Fruit fly (Drosophila melanogaster) whole organism, pupa: ENCODE results near the gene tgy.

ENCODE experiments used
- CG12605 ChIP-seq: fragments of 200-800 bp; sonication (Bioruptor generic); IDR thresholded peaks from 2 replicates; pipeline ENCODE4 v1.3.6; 2022; ENCODE audit warnings: missing biosample characterization, missing genetic modification characterization
- CG14655 ChIP-seq: fragments of 200-800 bp; sonication (Bioruptor generic); optimal IDR thresholded peaks from 3 replicates; lab custom pipeline; 2017; ENCODE audit warnings: mild to moderate bottlenecking, missing biosample characterization, missing genetic modification reagents, missing genetic modification characterization
- CG34367 ChIP-seq: fragments of 200-800 bp; sonication (Bioruptor generic); optimal IDR thresholded peaks from 2 replicates; lab custom pipeline; 2018; ENCODE audit warnings: missing biosample characterization, mild to moderate bottlenecking, missing genetic modification characterization
- CG8159 ChIP-seq: fragments of 200-800 bp; sonication (Bioruptor generic); optimal IDR thresholded peaks from 3 replicates; lab custom pipeline; 2018; ENCODE audit warnings: missing biosample characterization, mild to moderate bottlenecking, missing genetic modification characterization, moderate library complexity
- CG8301 ChIP-seq: fragments of 200-800 bp; sonication (Bioruptor generic); optimal IDR thresholded peaks from 2 replicates; lab custom pipeline; 2018; ENCODE audit warnings: missing biosample characterization, mild to moderate bottlenecking, missing genetic modification characterization
- Ets98B ChIP-seq: fragments of 200-800 bp; sonication (Bioruptor generic); IDR thresholded peaks from 2 replicates; pipeline ENCODE4 v1.3.6; 2022; ENCODE audit warnings: missing biosample characterization, missing genetic modification characterization
- fd96Ca ChIP-seq: fragments of 200-800 bp; sonication (Bioruptor generic); IDR thresholded peaks from 3 replicates; pipeline ENCODE4 v1.3.6; 2022; ENCODE audit warnings: missing biosample characterization, missing genetic modification characterization
- gl ChIP-seq: fragments of 200-800 bp; sonication (Bioruptor generic); optimal IDR thresholded peaks from 2 replicates; lab custom pipeline; 2018; ENCODE audit warnings: missing biosample characterization, mild to moderate bottlenecking, missing genetic modification characterization
- rn ChIP-seq: fragments of 200-800 bp; sonication (Bioruptor generic); IDR thresholded peaks from 2 replicates; pipeline ENCODE4 v1.3.6; 2022; ENCODE audit warnings: missing biosample characterization, missing genetic modification characterization

- TF ChIP-seq rn (GFP tag; lab: Robert Waterston, UW), result no peak
- TF ChIP-seq CG8301 (tag; lab: Kevin White, UChicago), result no peak
- no peak for TF ChIP-seq CG34367
- no peak for TF ChIP-seq fd96Ca (GFP tag; lab: Robert Waterston, UW)
- no peak for TF ChIP-seq CG8159 (tag; lab: Kevin White, UChicago)
- no peak for TF ChIP-seq CG14655 (GFP tag; lab: Kevin White, UChicago)
- TF ChIP-seq Ets98B (GFP tag; lab: Robert Waterston, UW), result no peak
- no peak for TF ChIP-seq CG12605 (GFP tag; lab: Robert Waterston, UW)
- no peak for TF ChIP-seq gl (tag; lab: Kevin White, UChicago)
These were observed 47.0 kb upstream of the tgy start for dm6 chrX:19174092-19174491.
